Fruit fly (Drosophila melanogaster): ENCODE results near the gene CG43739.

CG43739 gene

dm6 chr2L:20950421-20951108, 31.8 kb upstream of the CG43739 start (continued):
- TF ChIP-seq chm (GFP tag; IDR thresholded peaks at IDR 0.05) (peak; percentile 68; the same call in 1 of the 2 replicates), YL-1 (GFP tag; optimal IDR thresholded peaks at IDR 0.05) (no peak), Vsx1 (GFP tag; optimal IDR thresholded peaks at IDR 0.05) (peak; percentile 2), Hey (tag; optimal IDR thresholded peaks at IDR 0.05) (no peak), CG18262 (tag; optimal IDR thresholded peaks at IDR 0.05) (no peak), corto (GFP tag; optimal IDR thresholded peaks at IDR 0.05) (no peak), CG13287 (GFP tag; IDR thresholded peaks at IDR 0.05; ENCODE audit: partially characterized antibody) (no peak), sim (GFP tag; IDR thresholded peaks at IDR 0.05) (no peak), CG30403 (GFP tag; optimal IDR thresholded peaks at IDR 0.05) (peak; percentile 58), pros (GFP tag; optimal IDR thresholded peaks at IDR 0.05) (no peak), CG11723 (GFP tag; optimal IDR thresholded peaks at IDR 0.05) (no peak), CG18599 (GFP tag; optimal IDR thresholded peaks at IDR 0.05) (peak; percentile 19), tio (GFP tag; optimal IDR thresholded peaks at IDR 0.05) (peak; percentile 5), Dip3 (GFP tag; optimal IDR thresholded peaks at IDR 0.05) (peak; percentile 22), jumu (GFP tag; optimal IDR thresholded peaks at IDR 0.05) (no peak), CG8944 (GFP tag; optimal IDR thresholded peaks at IDR 0.05) (no peak), onecut (GFP tag; IDR thresholded peaks at IDR 0.05) (peak; percentile 48; the same call in 1 of the 2 replicates), CG11560 (tag; IDR thresholded peaks at IDR 0.05) (0 out of 3 replicates have a peak, but pooled peaks have one; percentile 44), Atf3 (GFP tag; optimal IDR thresholded peaks at IDR 0.05) (peak; percentile 11), CG6854 (GFP tag; optimal IDR thresholded peaks at IDR 0.05) (no peak), CG14441 (GFP tag; IDR thresholded peaks at IDR 0.05) (0 out of 2 replicates have a peak, but pooled peaks have one; percentile 32), CG15269 (tag; optimal IDR thresholded peaks at IDR 0.05) (peak; percentile 62), CG16813 (GFP tag; IDR thresholded peaks at IDR 0.05; ENCODE audit: partially characterized antibody) (no peak), pan (optimal IDR thresholded peaks at IDR 0.05) (no peak), pan (GFP tag; optimal IDR thresholded peaks at IDR 0.05 in 1 of 2, IDR thresholded peaks at IDR 0.05 in 1 of 2) (peak in 1 of 2 experiments; percentile 21), Ptx1 (GFP tag; IDR thresholded peaks at IDR 0.05) (peak; percentile 74), Fer1 (GFP tag; optimal IDR thresholded peaks at IDR 0.05) (no peak), z (GFP tag; IDR thresholded peaks at IDR 0.05) (no peak), so (GFP tag; IDR thresholded peaks at IDR 0.05) (peak; percentile 60; the same call in 1 of the 3 replicates), CG12299 (tag; optimal IDR thresholded peaks at IDR 0.05) (no peak), CG1602 (GFP tag; optimal IDR thresholded peaks at IDR 0.05) (peak; percentile 44), sr (GFP tag; IDR thresholded peaks at IDR 0.05) (no peak), ewg (GFP tag; optimal IDR thresholded peaks at IDR 0.05) (peak; percentile 42), zfh1 (GFP tag; IDR thresholded peaks at IDR 0.05) (peak; percentile 73), Neu2 (GFP tag; optimal IDR thresholded peaks at IDR 0.05; ENCODE audit: borderline replicate concordance) (no peak), CG12744 (GFP tag; optimal IDR thresholded peaks at IDR 0.05) (peak; percentile 13), CG5953 (GFP tag; IDR thresholded peaks at IDR 0.05) (no peak), dysf (GFP tag; IDR thresholded peaks at IDR 0.05) (peak; percentile 82), CG10959 (GFP tag; IDR thresholded peaks at IDR 0.05) (no peak), MESR4 (GFP tag; optimal IDR thresholded peaks at IDR 0.05) (no peak), gem (tag; optimal IDR thresholded peaks at IDR 0.05) (peak; percentile 77), CG11695 (GFP tag; IDR thresholded peaks at IDR 0.05) (peak; percentile 59; the same call in 2 of the 3 replicates), NC2α (GFP tag; optimal IDR thresholded peaks at IDR 0.05) (peak; percentile 15), CG7963 (GFP tag; IDR thresholded peaks at IDR 0.05; ENCODE audit: partially characterized antibody) (no peak), D19A (tag; optimal IDR thresholded peaks at IDR 0.05) (peak; percentile 95), E2f1 (GFP tag; IDR thresholded peaks at IDR 0.05) (peak; percentile 26; the same call in 1 of the 2 replicates), wek (GFP tag; optimal IDR thresholded peaks at IDR 0.05) (no peak), CG10147 (GFP tag; optimal IDR thresholded peaks at IDR 0.05) (peak; percentile 34), CG1024 (GFP tag; IDR thresholded peaks at IDR 0.05) (no peak), CG2120 (GFP tag; optimal IDR thresholded peaks at IDR 0.05) (peak; percentile 61)
